Worm (Caenorhabditis elegans): ENCODE measurements around the gene osm-9.

osm-9 gene

DNA sequence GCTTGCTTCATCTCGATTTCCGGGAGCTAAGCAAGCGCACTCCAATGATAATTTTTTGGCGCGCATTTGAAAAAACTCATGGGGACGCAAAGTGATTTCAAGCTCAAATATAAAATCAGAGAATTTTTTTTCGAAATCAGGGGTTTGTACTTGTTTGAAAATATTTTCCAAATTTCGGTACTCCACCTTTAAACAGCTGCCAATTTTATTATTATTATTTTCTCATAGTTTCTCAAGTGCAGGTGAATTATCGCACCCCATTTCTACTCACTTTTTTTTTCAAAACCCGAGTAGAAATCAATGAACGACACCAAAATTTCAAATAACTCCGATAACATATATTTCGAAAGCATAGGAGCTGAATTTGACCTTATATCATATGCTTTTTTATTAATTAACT lies 53.1 kb downstream of the osm-9 start, which contains the start of gene srz-83:
TSS of gene srz-83 (plus strand) at position 301 of the 400 bp plus-strand sequence.
- TF ChIP-seq ceh-100 (GFP tag; IDR thresholded peaks at IDR 0.05) (no peak), sdz-38 (tag; optimal IDR thresholded peaks at IDR 0.05) (no peak), nfya-2 (GFP tag; IDR thresholded peaks at IDR 0.05) (no peak), aptf-3 (GFP tag; IDR thresholded peaks at IDR 0.05) (no peak), ceh-27 (GFP tag; optimal IDR thresholded peaks at IDR 0.05) (no peak), somi-1 (GFP tag; optimal IDR thresholded peaks at IDR 0.05) (no peak), ceh-40 (GFP tag; IDR thresholded peaks at IDR 0.05) (no peak)

ce11 chrIV:3501981-3502736 lies 55.1 kb downstream of the osm-9 start:
- TF ChIP-seq ceh-58 (GFP tag; IDR thresholded peaks at IDR 0.05): 0 out of 2 replicates have a peak, but pooled peaks have one; percentile 35
- TF ChIP-seq aptf-3 (GFP tag; IDR thresholded peaks at IDR 0.05): no peak
- TF ChIP-seq zfh-2 (GFP tag; conservative IDR thresholded peaks at IDR 0.05): peak; percentile 47; the same call in 1 of the 2 replicates
- TF ChIP-seq nhr-27 (tag; optimal IDR thresholded peaks at IDR 0.05): no peak
